Worm (Caenorhabditis elegans) whole organism, late embryonic: ENCODE results near the gene pho-13.

Experiments used
- C08G9.2 ChIP-seq: sonication (generic microtip); optimal IDR thresholded peaks from 2 replicates; lab custom pipeline; 2016; ENCODE audit warnings: mild to moderate bottlenecking, missing genetic modification characterization, moderate library complexity, missing compliant biosample characterization
- C38D4.7 ChIP-seq: fragments of 200-800 bp; sonication (Bioruptor generic); optimal IDR thresholded peaks from 2 replicates; lab custom pipeline; 2018; ENCODE audit warnings: mild to moderate bottlenecking, missing genetic modification characterization, moderate library complexity, missing compliant biosample characterization
- F13H6.1 ChIP-seq: sonication (generic microtip); optimal IDR thresholded peaks from 2 replicates; lab custom pipeline; 2016; ENCODE audit warnings: missing genetic modification characterization, missing compliant biosample characterization
- K02D7.2 ChIP-seq: sonication (generic microtip); optimal IDR thresholded peaks from 2 replicates; lab custom pipeline; 2017; ENCODE audit warnings: mild to moderate bottlenecking, missing genetic modification characterization, missing compliant biosample characterization
- Y22D7AL.16 ChIP-seq: sonication (generic microtip); optimal IDR thresholded peaks from 2 replicates; lab custom pipeline; 2016; ENCODE audit warnings: missing genetic modification characterization, missing compliant biosample characterization
- ahr-1 ChIP-seq: sonication (generic microtip); optimal IDR thresholded peaks from 2 replicates; lab custom pipeline; 2016; ENCODE audit warnings: missing genetic modification characterization, missing compliant biosample characterization
- ceh-14 ChIP-seq: sonication (generic microtip); optimal IDR thresholded peaks from 2 replicates; lab custom pipeline; 2016; ENCODE audit warnings: missing genotype, missing genetic modification characterization, missing compliant biosample characterization
- ceh-18 ChIP-seq: sonication (generic microtip); optimal IDR thresholded peaks from 2 replicates; lab custom pipeline; 2016; ENCODE audit warnings: missing genetic modification characterization, missing compliant biosample characterization
- ceh-31 ChIP-seq: sonication (generic microtip); optimal IDR thresholded peaks from 2 replicates; lab custom pipeline; 2016; ENCODE audit warnings: missing genetic modification characterization, missing compliant biosample characterization
- ceh-34 ChIP-seq: sonication (generic microtip); optimal IDR thresholded peaks from 2 replicates; lab custom pipeline; 2016; ENCODE audit warnings: mild to moderate bottlenecking, missing genetic modification characterization, missing compliant biosample characterization
- ceh-45 ChIP-seq: fragments of 200-800 bp; sonication (Bioruptor generic); IDR thresholded peaks from 2 replicates; pipeline ENCODE4 v1.3.6; 2022; ENCODE audit warnings: missing genetic modification reagents, missing genetic modification characterization, missing compliant biosample characterization
- ceh-48 ChIP-seq: sonication (generic microtip); optimal IDR thresholded peaks from 2 replicates; lab custom pipeline; 2016; ENCODE audit warnings: missing genetic modification characterization, inconsistent platforms, missing compliant biosample characterization
- ceh-9 ChIP-seq: sonication (generic microtip); optimal IDR thresholded peaks from 2 replicates; lab custom pipeline; 2016; ENCODE audit warnings: mild to moderate bottlenecking, missing genetic modification characterization, inconsistent platforms, missing compliant biosample characterization
- dve-1 ChIP-seq: sonication (generic microtip); optimal IDR thresholded peaks from 2 replicates; lab custom pipeline; 2017; ENCODE audit warnings: antibody characterized with exemption, mild to moderate bottlenecking, missing genetic modification characterization, missing compliant biosample characterization
- elt-2 ChIP-seq: sonication (generic microtip); optimal IDR thresholded peaks from 2 replicates; lab custom pipeline; 2016; ENCODE audit warnings: missing genetic modification reagents, missing genetic modification characterization, missing compliant biosample characterization
- elt-4 ChIP-seq: sonication (generic microtip); optimal IDR thresholded peaks from 2 replicates; lab custom pipeline; 2016; ENCODE audit warnings: missing genetic modification characterization, missing compliant biosample characterization
- eyg-1 ChIP-seq: sonication (generic microtip); optimal IDR thresholded peaks from 2 replicates; lab custom pipeline; 2016; ENCODE audit warnings: missing genotype, missing genetic modification characterization, missing compliant biosample characterization
- fax-1 ChIP-seq: sonication (generic microtip); optimal IDR thresholded peaks from 2 replicates; lab custom pipeline; 2016; ENCODE audit warnings: missing genotype, missing genetic modification characterization, missing compliant biosample characterization
- fkh-10 ChIP-seq: fragments of 150-350 bp; optimal IDR thresholded peaks from 2 replicates; lab custom pipeline; 2014; ENCODE audit warnings: missing biosample characterization, missing genetic modification reagents, missing genetic modification characterization
- hlh-15 ChIP-seq: sonication (generic microtip); optimal IDR thresholded peaks from 2 replicates; lab custom pipeline; 2016; ENCODE audit warnings: missing genetic modification characterization, missing compliant biosample characterization
- hlh-30 ChIP-seq: sonication (generic microtip); optimal IDR thresholded peaks from 2 replicates; lab custom pipeline; 2017; ENCODE audit warnings: antibody characterized with exemption, missing genetic modification characterization, missing compliant biosample characterization; ENCODE audit not compliant: insufficient read depth
- hlh-8 ChIP-seq: sonication (generic microtip); optimal IDR thresholded peaks from 2 replicates; lab custom pipeline; 2016; ENCODE audit warnings: missing genotype, missing genetic modification characterization, missing compliant biosample characterization
- mec-3 ChIP-seq: sonication (generic microtip); optimal IDR thresholded peaks from 2 replicates; lab custom pipeline; 2016; ENCODE audit warnings: borderline replicate concordance, missing genetic modification characterization, missing compliant biosample characterization
- nfya-1 ChIP-seq: sonication (generic microtip); optimal IDR thresholded peaks from 2 replicates; lab custom pipeline; 2017; ENCODE audit warnings: missing genetic modification characterization, mild to moderate bottlenecking, missing compliant biosample characterization, antibody characterized with exemption, moderate library complexity
- nhr-232 ChIP-seq: sonication (generic microtip); optimal IDR thresholded peaks from 2 replicates; lab custom pipeline; 2016; ENCODE audit warnings: missing genetic modification characterization, missing compliant biosample characterization
- pha-4 ChIP-seq: fragments of 150-350 bp; optimal IDR thresholded peaks from 2 replicates; lab custom pipeline; 2018; ENCODE audit warnings: missing biosample characterization, missing genetic modification reagents, missing genetic modification characterization
- pros-1 ChIP-seq: fragments of 150-350 bp; optimal IDR thresholded peaks from 2 replicates; lab custom pipeline; 2014; ENCODE audit warnings: missing biosample characterization, missing genetic modification reagents, missing genetic modification characterization
- ref-2 ChIP-seq: sonication (generic microtip); optimal IDR thresholded peaks from 2 replicates; lab custom pipeline; 2016; ENCODE audit warnings: missing genetic modification characterization, missing compliant biosample characterization
- rnt-1 ChIP-seq: sonication (generic microtip); optimal IDR thresholded peaks from 2 replicates; lab custom pipeline; 2016; ENCODE audit warnings: missing genetic modification characterization, missing compliant biosample characterization
- sox-2 ChIP-seq: fragments of 200-800 bp; sonication (Bioruptor generic); IDR thresholded peaks from 2 replicates; pipeline ENCODE4 v1.3.6; 2022; ENCODE audit warnings: missing genetic modification reagents, missing genetic modification characterization, missing compliant biosample characterization
- sox-4 ChIP-seq: sonication (generic microtip); optimal IDR thresholded peaks from 2 replicates; lab custom pipeline; 2017; ENCODE audit warnings: mild to moderate bottlenecking, missing genetic modification characterization, inconsistent platforms, missing compliant biosample characterization
- ttx-3 ChIP-seq: sonication (generic microtip); optimal IDR thresholded peaks from 2 replicates; lab custom pipeline; 2016; ENCODE audit warnings: missing genetic modification reagents, missing genetic modification characterization, missing compliant biosample characterization
- zip-5 ChIP-seq: sonication (generic microtip); optimal IDR thresholded peaks from 2 replicates; lab custom pipeline; 2016; ENCODE audit warnings: missing genetic modification characterization, missing compliant biosample characterization
- ztf-16 ChIP-seq: sonication (generic microtip); optimal IDR thresholded peaks from 2 replicates; lab custom pipeline; 2017; ENCODE audit warnings: missing genetic modification characterization, missing compliant biosample characterization

The pho-13 gene

ce11 chrII:8764332-8764731 lies 42.5 kb downstream of the pho-13 start:
- TF ChIP-seq Y22D7AL.16 (tag; lab: Kevin White, UChicago): no peak
- no peak for TF ChIP-seq hlh-15 (tag; lab: Kevin White, UChicago)
- no peak for TF ChIP-seq pha-4 (tag; lab: Kevin White, UChicago)
- no peak for TF ChIP-seq ceh-18 (tag; lab: Kevin White, UChicago)
- no peak for TF ChIP-seq sox-4 (tag; lab: Kevin White, UChicago)
- TF ChIP-seq ceh-34 (tag; lab: Kevin White, UChicago): no peak
- no peak for TF ChIP-seq ttx-3 (tag; lab: Kevin White, UChicago)
- no peak for TF ChIP-seq hlh-30 (tag; lab: Kevin White, UChicago)
- TF ChIP-seq dve-1 (tag; lab: Kevin White, UChicago): no peak
- TF ChIP-seq ceh-9 (tag; lab: Kevin White, UChicago): no peak
- TF ChIP-seq ceh-14 (tag; lab: Kevin White, UChicago): no peak
- TF ChIP-seq sox-2 (GFP tag; lab: Robert Waterston, UW): no peak
- TF ChIP-seq ztf-16 (tag; lab: Kevin White, UChicago): no peak
- TF ChIP-seq F13H6.1 (tag; lab: Kevin White, UChicago): no peak
- TF ChIP-seq elt-4 (tag; lab: Kevin White, UChicago): no peak
- TF ChIP-seq ceh-31 (tag; lab: Kevin White, UChicago): no peak

- TF ChIP-seq C08G9.2: no peak
- no peak for TF ChIP-seq ceh-31 (tag; lab: Kevin White, UChicago)
- TF ChIP-seq ceh-45 (GFP tag; lab: Robert Waterston, UW): no peak
- no peak for TF ChIP-seq ceh-14 (tag; lab: Kevin White, UChicago)
- no peak for TF ChIP-seq C38D4.7 (GFP tag; lab: Kevin White, UChicago)
- TF ChIP-seq nfya-1: no peak
- no peak for TF ChIP-seq elt-2 (tag; lab: Kevin White, UChicago)
- TF ChIP-seq mec-3 (tag; lab: Kevin White, UChicago): no peak
- TF ChIP-seq pros-1 (tag; lab: Kevin White, UChicago): no peak
- TF ChIP-seq sox-4 (tag; lab: Kevin White, UChicago): no peak
- TF ChIP-seq fkh-10: no peak
- no peak for TF ChIP-seq rnt-1 (tag; lab: Kevin White, UChicago)
Observed at ce11 chrII:8763367-8763766, 43.5 kb downstream of the pho-13 start.

ce11 chrII:8761739-8762138 lies 45.1 kb downstream of the pho-13 start:
- TF ChIP-seq nhr-232 (tag; lab: Kevin White, UChicago): no peak

- TF ChIP-seq ceh-45 (GFP tag; lab: Robert Waterston, UW) (no peak), sox-4 (tag; lab: Kevin White, UChicago) (no peak), C08G9.2 (no peak)
Observed at ce11 chrII:8759493-8759892, 47.3 kb downstream of the pho-13 start, which contains the start of gene fut-1. Gene fut-1, minus strand, starts transcription at chrII:8759593.

ce11 chrII:8755270-8755669 lies 51.6 kb downstream of the pho-13 start, which contains the start of gene K08F8.7:
Gene K08F8.7, minus strand, starts transcription at chrII:8755370.
- TF ChIP-seq sox-2 (GFP tag; lab: Robert Waterston, UW) (no peak), K02D7.2 (tag; lab: Kevin White, UChicago) (no peak), nfya-1 (no peak), ceh-9 (tag; lab: Kevin White, UChicago) (no peak), ref-2 (tag; lab: Kevin White, UChicago) (no peak), ahr-1 (tag; lab: Kevin White, UChicago) (no peak), fax-1 (tag; lab: Kevin White, UChicago) (no peak), ceh-45 (GFP tag; lab: Robert Waterston, UW) (no peak), zip-5 (tag; lab: Kevin White, UChicago) (no peak), nhr-232 (tag; lab: Kevin White, UChicago) (no peak), ceh-48 (tag; lab: Kevin White, UChicago) (no peak), hlh-8 (tag; lab: Kevin White, UChicago) (no peak), eyg-1 (tag; lab: Kevin White, UChicago) (no peak)
